Fruit fly (Drosophila melanogaster): ENCODE results near the gene LSm-4.

LSm-4 gene

dm6 chr2L:10362408-10363067 lies 42.5 kb downstream of the LSm-4 start, which contains the start of the genes Cand1 and pim:
Cand1 (minus strand) TSS chr2L:10362707.
pim (plus strand) TSS chr2L:10362989.
- no peak for TF ChIP-seq bab1 (GFP tag; optimal IDR thresholded peaks at IDR 0.05)
- no peak for TF ChIP-seq toe (GFP tag; optimal IDR thresholded peaks at IDR 0.05)
- peak; percentile 50 for TF ChIP-seq CG7101 (tag; optimal IDR thresholded peaks at IDR 0.05)
- TF ChIP-seq ovo (GFP tag; optimal IDR thresholded peaks at IDR 0.05), result no peak
- TF ChIP-seq CG14711 (tag; optimal IDR thresholded peaks at IDR 0.05), result no peak

dm6 chr2L:10356508-10356907 lies 48.5 kb downstream of the LSm-4 start, which contains the start of the genes CtsL4 and ClpP:
CtsL4 (minus strand) TSS chr2L:10356597.
ClpP (plus strand) TSS chr2L:10356795.
- no peak for TF ChIP-seq Mnt (GFP tag; optimal IDR thresholded peaks at IDR 0.05)
- peak; percentile 72 for TF ChIP-seq tj (GFP tag; optimal IDR thresholded peaks at IDR 0.05)
- TF ChIP-seq CG1620 (GFP tag; optimal IDR thresholded peaks at IDR 0.05), result peak; percentile 6
- no peak for TF ChIP-seq ovo (GFP tag; optimal IDR thresholded peaks at IDR 0.05)
- TF ChIP-seq CG7101 (tag; optimal IDR thresholded peaks at IDR 0.05), result peak; percentile 36
- TF ChIP-seq bab1 (GFP tag; optimal IDR thresholded peaks at IDR 0.05), result no peak
- TF ChIP-seq toe (GFP tag; optimal IDR thresholded peaks at IDR 0.05), result no peak
- peak; percentile 35 for TF ChIP-seq CG11617 (GFP tag; optimal IDR thresholded peaks at IDR 0.05)

- no peak for TF ChIP-seq toe (GFP tag; optimal IDR thresholded peaks at IDR 0.05)
Observed at dm6 chr2L:10353871-10354270, 51.1 kb downstream of the LSm-4 start, which contains the start of gene CG34367. CG34367 (minus strand) TSS chr2L:10353905.

All from whole organism, adult.